Worm (Caenorhabditis elegans): Measurements from ENCODE around the gene Y44A6D.6.

- TF ChIP-seq R02D3.7 (tag; optimal IDR thresholded peaks at IDR 0.05) (no peak), blmp-1 (tag; optimal IDR thresholded peaks at IDR 0.05; ENCODE audit: insufficient read depth) (no peak), alr-1 (tag; optimal IDR thresholded peaks at IDR 0.05) (no peak), nhr-237 (tag; optimal IDR thresholded peaks at IDR 0.05) (no peak)
Observed at ce11 chrV:20838565-20838964, 31.4 kb downstream of the Y44A6D.6 start, which contains the start of gene exos-7.
